Worm (Caenorhabditis elegans) whole organism, L3 larva: Measurements from ENCODE around the gene Y37D8A.26.

Experiments
- R02D3.7 ChIP-seq: fragments of 150-350 bp; optimal IDR thresholded peaks from 2 replicates; lab custom pipeline; 2014; ENCODE audit warnings: missing biosample characterization, missing genetic modification characterization
- ZK546.5 ChIP-seq: sonication (generic microtip); optimal IDR thresholded peaks from 2 replicates; lab custom pipeline; 2017; ENCODE audit warnings: missing biosample characterization, missing genetic modification characterization
- ama-1 ChIP-seq: fragments of 150-350 bp; optimal IDR thresholded peaks from 2 replicates; lab custom pipeline; 2018
- ceh-16 ChIP-seq: sonication (generic microtip); optimal IDR thresholded peaks from 2 replicates; lab custom pipeline; 2017; ENCODE audit warnings: missing biosample characterization, missing genetic modification characterization
- ceh-82 ChIP-seq: fragments of 150-350 bp; optimal IDR thresholded peaks from 2 replicates; lab custom pipeline; 2014; ENCODE audit warnings: missing biosample characterization, missing genetic modification characterization
- egl-27 ChIP-seq: sonication (generic microtip); optimal IDR thresholded peaks from 4 replicates; lab custom pipeline; 2017; ENCODE audit warnings: missing biosample characterization, missing genetic modification reagents, missing genetic modification characterization
- egl-5 ChIP-seq: fragments of 150-350 bp; optimal IDR thresholded peaks from 2 replicates; lab custom pipeline; 2017; ENCODE audit warnings: missing biosample characterization, missing genetic modification reagents, missing genetic modification characterization, inconsistent platforms
- elt-1 ChIP-seq: fragments of 150-350 bp; optimal IDR thresholded peaks from 2 replicates; lab custom pipeline; 2014; ENCODE audit warnings: missing biosample characterization, missing genetic modification characterization
- elt-3 ChIP-seq, 3 experiments: fragments of 150-350 bp in 1 of 3; sonication (generic microtip) in 2 of 3; optimal IDR thresholded peaks; 2 replicates in 2 of 3; 4 replicates in 1 of 3; lab custom pipeline; 2014 to 2017; ENCODE audit warnings: missing biosample characterization in 3 of 3, missing genetic modification characterization in 3 of 3
- fkh-10 ChIP-seq: sonication (generic microtip); optimal IDR thresholded peaks from 2 replicates; lab custom pipeline; 2017; ENCODE audit warnings: missing biosample characterization, missing genetic modification reagents, missing genetic modification characterization
- fkh-2 ChIP-seq: fragments of 150-350 bp; optimal IDR thresholded peaks from 2 replicates; lab custom pipeline; 2014; ENCODE audit warnings: missing biosample characterization, missing genetic modification reagents, missing genetic modification characterization
- fos-1 ChIP-seq: fragments of 150-350 bp; optimal IDR thresholded peaks from 2 replicates; lab custom pipeline; 2014; ENCODE audit warnings: missing biosample characterization, missing genetic modification characterization
- hmg-11 ChIP-seq: sonication (generic microtip); optimal IDR thresholded peaks from 2 replicates; lab custom pipeline; 2016; ENCODE audit warnings: missing genetic modification characterization, missing compliant biosample characterization
- jun-1 ChIP-seq: fragments of 150-350 bp; optimal IDR thresholded peaks from 2 replicates; lab custom pipeline; 2014; ENCODE audit warnings: missing biosample characterization, missing genetic modification reagents, missing genetic modification characterization
- lin-39 ChIP-seq: fragments of 150-350 bp; optimal IDR thresholded peaks from 2 replicates; lab custom pipeline; 2018; ENCODE audit warnings: missing biosample characterization, missing genetic modification reagents, missing genetic modification characterization
- mdl-1 ChIP-seq: fragments of 150-350 bp; optimal IDR thresholded peaks from 2 replicates; lab custom pipeline; 2014; ENCODE audit warnings: missing biosample characterization, missing genetic modification characterization
- mml-1 ChIP-seq: fragments of 150-350 bp; sonication (generic microtip); optimal IDR thresholded peaks from 3 replicates; lab custom pipeline; 2014; ENCODE audit warnings: missing biosample characterization, missing genetic modification characterization
- nfya-1 ChIP-seq: sonication (generic microtip); optimal IDR thresholded peaks from 2 replicates; lab custom pipeline; 2017; ENCODE audit warnings: missing genetic modification characterization, mild to moderate bottlenecking, missing compliant biosample characterization, antibody characterized with exemption, moderate library complexity; ENCODE audit not compliant: insufficient read depth
- nhr-12 ChIP-seq: fragments of 150-350 bp; optimal IDR thresholded peaks from 2 replicates; lab custom pipeline; 2014; ENCODE audit warnings: missing biosample characterization, missing genetic modification characterization
- nhr-28 ChIP-seq: fragments of 150-350 bp; optimal IDR thresholded peaks from 2 replicates; lab custom pipeline; 2014; ENCODE audit warnings: missing biosample characterization, missing genetic modification characterization
- nhr-43 ChIP-seq: sonication (generic microtip); optimal IDR thresholded peaks from 2 replicates; lab custom pipeline; 2016; ENCODE audit warnings: mild to moderate bottlenecking, missing genetic modification characterization, missing compliant biosample characterization; ENCODE audit not compliant: poor library complexity, severe bottlenecking
- nhr-76 ChIP-seq: fragments of 150-350 bp; sonication (generic microtip); optimal IDR thresholded peaks from 5 replicates; lab custom pipeline; 2014; ENCODE audit warnings: missing biosample characterization, missing genetic modification characterization
- pha-4 ChIP-seq: fragments of 150-350 bp; optimal IDR thresholded peaks from 2 replicates; lab custom pipeline; 2014; ENCODE audit warnings: missing biosample characterization, missing genetic modification reagents, missing genetic modification characterization
- pqm-1 ChIP-seq: fragments of 150-350 bp; optimal IDR thresholded peaks from 2 replicates; lab custom pipeline; 2017; ENCODE audit warnings: missing biosample characterization, missing genetic modification characterization, inconsistent platforms
- sea-2 ChIP-seq: fragments of 150-350 bp; sonication (generic microtip); optimal IDR thresholded peaks from 4 replicates; lab custom pipeline; 2014; ENCODE audit warnings: missing biosample characterization, missing genetic modification reagents, missing genetic modification characterization
- skn-1 ChIP-seq: fragments of 150-350 bp; optimal IDR thresholded peaks from 2 replicates; lab custom pipeline; 2014; ENCODE audit warnings: missing biosample characterization, missing genetic modification characterization
- snpc-4 ChIP-seq: fragments of 150-350 bp; optimal IDR thresholded peaks from 2 replicates; lab custom pipeline; 2014; ENCODE audit warnings: missing biosample characterization, missing genetic modification characterization
- tbx-2 ChIP-seq: sonication (generic microtip); optimal IDR thresholded peaks from 2 replicates; lab custom pipeline; 2016; ENCODE audit warnings: mild to moderate bottlenecking, missing genetic modification characterization, missing compliant biosample characterization
- unc-39 ChIP-seq: sonication (generic microtip); optimal IDR thresholded peaks from 4 replicates; lab custom pipeline; 2017; ENCODE audit warnings: missing biosample characterization, missing genetic modification characterization
- unc-62 ChIP-seq: fragments of 150-350 bp; sonication (generic microtip); optimal IDR thresholded peaks from 4 replicates; lab custom pipeline; 2014; ENCODE audit warnings: missing biosample characterization, missing genetic modification reagents, missing genetic modification characterization
- ztf-11 ChIP-seq: fragments of 150-350 bp; optimal IDR thresholded peaks from 2 replicates; lab custom pipeline; 2014; ENCODE audit warnings: missing biosample characterization, missing genetic modification characterization
- ztf-4 ChIP-seq: fragments of 150-350 bp; optimal IDR thresholded peaks from 2 replicates; lab custom pipeline; 2014; ENCODE audit warnings: missing biosample characterization, missing genetic modification characterization

Y37D8A.26 gene

ce11 chrIII:12813193-12813592, 43.3 kb downstream of the Y37D8A.26 start, which contains the start of gene BE10.4:
BE10.4 (plus strand) TSS chrIII:12813493.
- TF ChIP-seq nhr-28 = no peak
- TF ChIP-seq mdl-1 (tag; lab: Kevin White, UChicago) = no peak
- TF ChIP-seq lin-39 (tag; lab: Kevin White, UChicago) = no peak
- no peak for TF ChIP-seq fkh-2
- TF ChIP-seq nhr-12 (tag; lab: Kevin White, UChicago) = no peak
- TF ChIP-seq ztf-11 (tag; lab: Kevin White, UChicago) = no peak
- TF ChIP-seq pqm-1 (tag; lab: Kevin White, UChicago) = no peak
- TF ChIP-seq elt-1 (tag; lab: Kevin White, UChicago) = no peak
- TF ChIP-seq sea-2 (GFP tag; lab: Kevin White, UChicago) = no peak
- TF ChIP-seq egl-27 (tag; lab: Kevin White, UChicago) = no peak
- no peak for TF ChIP-seq snpc-4
- TF ChIP-seq nhr-43 = no peak
- no peak for TF ChIP-seq fos-1 (tag; lab: Kevin White, UChicago)
- no peak for TF ChIP-seq tbx-2 (tag; lab: Kevin White, UChicago)
- TF ChIP-seq hmg-11 (tag; lab: Kevin White, UChicago) = no peak
- no peak for TF ChIP-seq ztf-4 (tag; lab: Kevin White, UChicago)
- no peak for TF ChIP-seq fkh-10 (GFP tag; lab: Kevin White, UChicago)
- TF ChIP-seq ceh-16 (tag; lab: Kevin White, UChicago) = no peak
- TF ChIP-seq R02D3.7 (tag; lab: Kevin White, UChicago) = no peak
- no peak for TF ChIP-seq unc-39 (tag; lab: Kevin White, UChicago)

DNA sequence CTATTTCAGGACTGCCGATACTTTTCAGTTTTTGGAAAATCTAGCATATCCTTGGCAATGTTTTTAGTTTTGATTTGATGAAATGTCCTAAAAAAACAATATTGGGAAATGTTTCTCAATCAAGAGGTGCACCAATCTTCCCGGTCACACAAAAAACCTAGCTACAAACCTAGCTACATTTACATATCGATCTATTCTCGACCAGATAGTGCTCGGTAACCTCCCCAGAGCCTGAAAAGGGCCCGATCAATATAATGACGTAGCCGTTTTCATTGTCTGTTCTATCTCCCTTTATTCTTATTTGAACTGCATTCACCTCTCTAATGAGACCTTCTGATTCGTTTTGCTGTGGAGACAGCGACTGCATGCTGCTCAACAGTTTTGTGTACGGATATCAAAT, 48.8 kb downstream of the Y37D8A.26 start, which contains the start of gene BE10.3:
Gene BE10.3 (plus strand): TSS at position 301 of the 400 bp plus-strand sequence.
- no peak for TF ChIP-seq ama-1 (lab: Kevin White, UChicago)
- no peak for TF ChIP-seq nhr-76
- no peak for TF ChIP-seq ZK546.5
- no peak for TF ChIP-seq jun-1 (tag; lab: Kevin White, UChicago)
- no peak for TF ChIP-seq pha-4 (tag; lab: Kevin White, UChicago)
- TF ChIP-seq nhr-28 = no peak
- TF ChIP-seq mml-1 (tag; lab: Kevin White, UChicago) = no peak
- TF ChIP-seq egl-5 (tag; lab: Kevin White, UChicago) = no peak
- no peak for TF ChIP-seq skn-1 (tag; lab: Kevin White, UChicago)
- no peak for TF ChIP-seq tbx-2 (tag; lab: Kevin White, UChicago)
- no peak for TF ChIP-seq ztf-11 (tag; lab: Kevin White, UChicago)
- no peak for TF ChIP-seq ceh-16 (tag; lab: Kevin White, UChicago)
- TF ChIP-seq fkh-10 (GFP tag; lab: Kevin White, UChicago) = no peak
- no peak for TF ChIP-seq fos-1 (tag; lab: Kevin White, UChicago)
- no peak for TF ChIP-seq nfya-1 (tag; lab: Kevin White, UChicago)
- TF ChIP-seq unc-62 (GFP tag; lab: Kevin White, UChicago) = no peak

DNA sequence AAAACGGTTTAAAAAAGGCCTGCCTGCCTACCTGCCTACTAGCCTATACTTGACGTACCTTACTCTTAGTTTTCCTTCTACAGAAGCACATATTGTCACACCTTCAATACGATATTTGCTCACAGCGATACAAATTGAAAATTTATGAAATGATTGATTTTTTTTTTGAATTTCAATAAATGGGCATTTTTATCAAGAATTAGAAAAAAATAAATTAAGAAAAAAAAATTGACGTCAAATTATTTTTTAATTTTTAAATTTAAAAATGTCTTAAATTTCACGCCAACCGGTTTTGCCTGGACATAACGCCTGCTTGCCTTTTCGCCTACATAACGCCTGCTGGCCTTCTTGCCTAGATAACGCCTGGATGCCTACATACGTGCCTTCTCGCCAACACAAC, 49.8 kb downstream of the Y37D8A.26 start, which contains the start of gene BE10.5:
Gene BE10.5 (minus strand): TSS at position 101 of the 400 bp plus-strand sequence.
- TF ChIP-seq unc-62 (GFP tag; lab: Kevin White, UChicago) = no peak
- TF ChIP-seq nhr-76 = no peak
- no peak for TF ChIP-seq egl-27 (tag; lab: Kevin White, UChicago)
- TF ChIP-seq fkh-2 = no peak
- no peak for TF ChIP-seq sea-2 (GFP tag; lab: Kevin White, UChicago)
- TF ChIP-seq fkh-10 (GFP tag; lab: Kevin White, UChicago) = no peak
- TF ChIP-seq elt-3 (tag; optimal IDR thresholded peaks at IDR 0.05; lab: Kevin White, UChicago) = no peak
- TF ChIP-seq R02D3.7 (tag; lab: Kevin White, UChicago) = no peak
- no peak for TF ChIP-seq snpc-4
- no peak for TF ChIP-seq ceh-82
